Worm (Caenorhabditis elegans): ENCODE results near the gene K11G9.5.

Gene K11G9.5

DNA sequence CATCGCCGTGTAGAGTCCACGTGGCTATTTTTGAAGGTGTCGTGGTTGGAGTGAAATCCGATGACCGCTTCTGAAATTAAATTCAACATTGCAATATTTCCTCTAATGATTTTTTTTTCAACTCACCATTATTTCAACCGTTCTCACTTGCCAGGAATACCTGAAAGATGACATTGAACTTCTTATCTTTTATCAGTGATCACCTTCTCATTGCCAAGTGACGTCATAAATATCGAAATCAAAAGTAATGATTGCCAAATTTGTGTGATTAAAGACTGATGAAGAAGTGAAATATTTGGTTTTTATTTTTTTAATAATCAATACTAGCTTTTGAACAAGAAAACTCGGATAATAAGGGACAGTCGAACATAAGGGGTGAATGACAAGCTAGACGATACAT, 18.5 kb upstream of the K11G9.5 start, which contains the start of gene W02F12.4 (continued):
- TF ChIP-seq nhr-102 (tag; optimal IDR thresholded peaks at IDR 0.05): peak; percentile 30

- no peak for TF ChIP-seq D1046.2 (GFP tag; IDR thresholded peaks at IDR 0.05)
- TF ChIP-seq mdt-29 (GFP tag; IDR thresholded peaks at IDR 0.05): no peak
- TF ChIP-seq lin-13 (GFP tag; optimal IDR thresholded peaks at IDR 0.05): no peak
- TF ChIP-seq ztf-11 (tag; optimal IDR thresholded peaks at IDR 0.05): no peak
- no peak for TF ChIP-seq lin-15B (tag; optimal IDR thresholded peaks at IDR 0.05)
- no peak for TF ChIP-seq unc-39 (tag; optimal IDR thresholded peaks at IDR 0.05)
These were observed 17.1 kb upstream of the K11G9.5 start for ce11 chrV:6705367-6705766.

DNA sequence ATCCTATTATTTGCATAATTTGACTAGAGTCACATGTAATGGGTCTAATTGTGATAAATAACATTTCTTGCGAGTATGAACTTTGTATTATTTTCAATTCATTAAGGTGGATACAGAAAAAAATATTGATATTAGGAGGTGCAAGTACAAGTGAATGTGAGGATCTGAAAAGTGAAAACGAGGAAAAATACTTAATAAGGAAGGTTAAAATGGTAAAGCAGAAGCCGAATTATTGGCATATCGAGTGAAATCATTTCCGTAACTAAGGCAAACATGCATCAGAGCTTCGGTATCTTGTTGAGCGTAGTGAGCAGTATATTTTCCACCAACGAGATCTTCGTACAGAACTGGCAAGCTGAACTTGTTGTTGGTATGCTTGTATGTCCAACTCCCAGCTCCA, 16.2 kb upstream of the K11G9.5 start:
- TF ChIP-seq fkh-10 (GFP tag; optimal IDR thresholded peaks at IDR 0.05): no peak
- no peak for TF ChIP-seq madf-5 (GFP tag; IDR thresholded peaks at IDR 0.05)
- TF ChIP-seq saeg-2 (GFP tag; IDR thresholded peaks at IDR 0.05): no peak
- TF ChIP-seq lsy-2 (tag; optimal IDR thresholded peaks at IDR 0.05): no peak
- TF ChIP-seq tag-97 (GFP tag; IDR thresholded peaks at IDR 0.05): no peak
- TF ChIP-seq lin-13 (GFP tag; optimal IDR thresholded peaks at IDR 0.05): no peak
- TF ChIP-seq daf-16 (GFP tag; optimal IDR thresholded peaks at IDR 0.05): no peak
- no peak for TF ChIP-seq daf-16 (tag; optimal IDR thresholded peaks at IDR 0.05)
- no peak for TF ChIP-seq Y75B8A.6 (GFP tag; IDR thresholded peaks at IDR 0.05)
- TF ChIP-seq snpc-1.2 (GFP tag; IDR thresholded peaks at IDR 0.05): no peak
- no peak for TF ChIP-seq F44E2.7 (GFP tag; IDR thresholded peaks at IDR 0.05)
- TF ChIP-seq ZK546.5 (tag; optimal IDR thresholded peaks at IDR 0.05): no peak
- no peak for TF ChIP-seq egl-43 (GFP tag; IDR thresholded peaks at IDR 0.05)
- TF ChIP-seq ceh-28 (tag; optimal IDR thresholded peaks at IDR 0.05): no peak
- no peak for TF ChIP-seq cey-2 (tag; optimal IDR thresholded peaks at IDR 0.05; ENCODE audit: borderline replicate concordance, insufficient read depth)
- TF ChIP-seq F10B5.3 (tag; optimal IDR thresholded peaks at IDR 0.05): no peak
- no peak for TF ChIP-seq duxl-1 (tag; optimal IDR thresholded peaks at IDR 0.05; ENCODE audit: poor library complexity)
- TF ChIP-seq hlh-30 (tag; optimal IDR thresholded peaks at IDR 0.05; ENCODE audit: insufficient read depth): no peak
- no peak for TF ChIP-seq hmg-1.1 (GFP tag; IDR thresholded peaks at IDR 0.05)

DNA sequence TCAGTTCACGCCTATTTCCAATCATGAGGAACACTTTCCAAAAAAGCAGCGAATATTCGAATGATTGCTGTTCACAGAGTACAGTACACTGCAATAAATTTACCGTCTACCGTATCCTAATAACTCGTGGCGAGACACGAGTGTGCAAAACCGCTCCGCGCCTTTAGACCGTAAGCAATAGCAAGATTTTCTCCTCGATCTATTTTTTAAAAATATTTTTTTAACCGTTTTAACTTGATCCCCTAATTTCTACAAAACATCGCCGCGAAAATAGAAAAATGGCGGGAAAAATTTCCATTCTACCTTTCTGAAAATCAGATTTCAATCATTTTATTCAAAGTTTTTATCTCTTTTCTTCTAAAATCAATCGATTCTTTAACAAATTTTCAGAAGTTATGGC, 14.4 kb upstream of the K11G9.5 start, which contains the start of gene era-1:
TSS of gene era-1 (plus strand) at position 366 of the 400 bp plus-strand sequence.
- TF ChIP-seq mes-2 (tag; optimal IDR thresholded peaks at IDR 0.05; ENCODE audit: poor library complexity, severe bottlenecking): no peak
- TF ChIP-seq ces-1 (GFP tag; optimal IDR thresholded peaks at IDR 0.05): no peak
- no peak for TF ChIP-seq hlh-30 (tag; optimal IDR thresholded peaks at IDR 0.05; ENCODE audit: insufficient read depth)
- TF ChIP-seq spr-1 (tag; optimal IDR thresholded peaks at IDR 0.05): no peak
- 0 out of 2 replicates have a peak, but pooled peaks have one; percentile 32 for TF ChIP-seq Y48G9A.11 (GFP tag; IDR thresholded peaks at IDR 0.05)

ce11 chrV:6699833-6700232, 11.5 kb upstream of the K11G9.5 start:
- no peak for TF ChIP-seq skn-1 (tag; optimal IDR thresholded peaks at IDR 0.05)
- peak; percentile 14 for TF ChIP-seq mxl-3 (GFP tag; optimal IDR thresholded peaks at IDR 0.05)

DNA sequence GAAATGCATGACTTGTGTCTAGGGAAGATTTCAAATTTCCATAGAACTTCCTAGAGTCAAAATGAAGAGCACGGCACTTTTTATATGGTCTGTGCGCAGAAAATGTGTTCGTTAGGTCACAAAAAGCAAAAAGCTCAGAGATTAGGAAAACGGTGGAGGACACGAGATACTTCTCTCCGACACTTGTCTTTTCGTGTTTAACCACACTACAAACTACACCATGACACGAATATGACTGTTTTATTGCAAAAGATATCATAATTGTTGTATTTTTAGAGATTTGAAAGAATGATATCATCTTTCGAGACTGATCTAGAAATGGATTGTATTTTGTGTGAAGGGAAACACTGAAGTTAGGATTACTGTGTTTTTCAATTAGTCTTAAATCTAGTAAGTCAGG, 10.7 kb upstream of the K11G9.5 start:
- TF ChIP-seq R02D3.7 (tag; optimal IDR thresholded peaks at IDR 0.05) (no peak), nhr-28 (tag; optimal IDR thresholded peaks at IDR 0.05) (peak; percentile 99)

Data from whole organism, L4 larva.